Worm (Caenorhabditis elegans): ENCODE results near the gene jmjd-4.

DNA sequence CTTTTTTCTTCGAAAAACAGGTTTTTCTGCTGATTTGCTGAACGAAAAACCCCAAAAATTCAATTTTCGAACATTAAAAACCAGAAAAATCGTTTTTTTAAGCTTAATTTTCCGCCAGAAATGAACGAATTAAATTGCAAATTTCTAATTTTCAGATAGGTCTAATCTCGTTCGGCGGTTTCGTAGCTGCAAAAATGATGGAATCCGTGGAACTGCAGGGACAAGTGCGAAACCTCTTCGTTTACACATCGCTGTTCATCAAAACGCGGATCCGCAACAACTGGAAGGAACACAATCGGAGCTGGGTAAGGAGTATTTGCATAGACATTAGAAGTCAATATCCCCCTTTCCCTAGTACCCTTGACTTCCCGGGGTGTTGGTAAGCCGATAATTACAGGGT, 2.3 kb upstream of the jmjd-4 start:
- no peak for TF ChIP-seq ama-1 (optimal IDR thresholded peaks at IDR 0.05)
- TF ChIP-seq aly-1 (tag; optimal IDR thresholded peaks at IDR 0.05) = no peak
- no peak for TF ChIP-seq scrt-1 (GFP tag; IDR thresholded peaks at IDR 0.05)
- no peak for TF ChIP-seq F13C5.2 (tag; optimal IDR thresholded peaks at IDR 0.05)
- no peak for TF ChIP-seq ets-7 (tag; optimal IDR thresholded peaks at IDR 0.05)
- TF ChIP-seq hnd-1 (tag; optimal IDR thresholded peaks at IDR 0.05) = no peak
- no peak for TF ChIP-seq hmbx-1 (tag; optimal IDR thresholded peaks at IDR 0.05)
- no peak for TF ChIP-seq ceh-13 (GFP tag; optimal IDR thresholded peaks at IDR 0.05)
- TF ChIP-seq flt-1 (GFP tag; IDR thresholded peaks at IDR 0.05) = no peak
- no peak for TF ChIP-seq tbx-11 (GFP tag; IDR thresholded peaks at IDR 0.05)

Data from whole organism, early embryonic.